Fruit fly (Drosophila melanogaster): Measurements from ENCODE around the gene Meltrin.
A peak's percentile ranks its signal among the peaks of the same experiment; 100 is the strongest.

The Meltrin gene

dm6 chr3R:14692230-14692970 lies 4.7 kb downstream of the Meltrin start (continued):
- TF ChIP-seq E2f2 (GFP tag; IDR thresholded peaks at IDR 0.05), result peak; percentile 36; the same call in 1 of the 2 replicates
- no peak for TF ChIP-seq en (GFP tag; optimal IDR thresholded peaks at IDR 0.05)
- no peak for TF ChIP-seq C15 (GFP tag; IDR thresholded peaks at IDR 0.05)
- no peak for TF ChIP-seq CG14050 (GFP tag; IDR thresholded peaks at IDR 0.05)
- TF ChIP-seq CG15514 (GFP tag; optimal IDR thresholded peaks at IDR 0.05), result no peak
- TF ChIP-seq zfh1 (GFP tag; IDR thresholded peaks at IDR 0.05), result peak; percentile 91
- no peak for TF ChIP-seq Ets97D (GFP tag; optimal IDR thresholded peaks at IDR 0.05)
- no peak for TF ChIP-seq bowl (GFP tag; IDR thresholded peaks at IDR 0.05)
- TF ChIP-seq lmd (GFP tag; IDR thresholded peaks at IDR 0.05), result peak; percentile 61; the same call in 1 of the 2 replicates
- no peak for TF ChIP-seq Hr39 (optimal IDR thresholded peaks at IDR 0.05)
- TF ChIP-seq CG11696 (GFP tag; IDR thresholded peaks at IDR 0.05), result no peak
- no peak for TF ChIP-seq Opbp (GFP tag; IDR thresholded peaks at IDR 0.05; ENCODE audit: partially characterized antibody)
- TF ChIP-seq Optix (GFP tag; IDR thresholded peaks at IDR 0.05), result peak; percentile 70; the same call in 1 of the 3 replicates
- TF ChIP-seq CG2678 (tag; optimal IDR thresholded peaks at IDR 0.05), result peak; percentile 71
- TF ChIP-seq Ssrp (tag; optimal IDR thresholded peaks at IDR 0.05), result peak; percentile 73
- peak; percentile 29 for TF ChIP-seq CG8359 (GFP tag; optimal IDR thresholded peaks at IDR 0.05; ENCODE audit: borderline replicate concordance)
- no peak for TF ChIP-seq sna (GFP tag; IDR thresholded peaks at IDR 0.05; ENCODE audit: partially characterized antibody)
- TF ChIP-seq D19B (GFP tag; optimal IDR thresholded peaks at IDR 0.05), result no peak
- TF ChIP-seq CG13296 (GFP tag; optimal IDR thresholded peaks at IDR 0.05), result no peak
- TF ChIP-seq wek (GFP tag; optimal IDR thresholded peaks at IDR 0.05), result peak; percentile 29
- TF ChIP-seq CG4707 (GFP tag; optimal IDR thresholded peaks at IDR 0.05), result peak; percentile 53
- no peak for TF ChIP-seq CG16813 (GFP tag; IDR thresholded peaks at IDR 0.05; ENCODE audit: partially characterized antibody)
- TF ChIP-seq CG13894 (tag; optimal IDR thresholded peaks at IDR 0.05), result no peak
- TF ChIP-seq CG12659 (GFP tag; optimal IDR thresholded peaks at IDR 0.05), result peak; percentile 7
- TF ChIP-seq Dbx (GFP tag; IDR thresholded peaks at IDR 0.05), result no peak
- 0 out of 2 replicates have a peak, but pooled peaks have one; percentile 12 for TF ChIP-seq NFAT (GFP tag; IDR thresholded peaks at IDR 0.05)
- peak; percentile 57 for TF ChIP-seq tap (tag; optimal IDR thresholded peaks at IDR 0.05)
- peak; percentile 19; the same call in 1 of the 2 replicates for TF ChIP-seq Ravus (GFP tag; IDR thresholded peaks at IDR 0.05)
- TF ChIP-seq CG4424 (GFP tag; optimal IDR thresholded peaks at IDR 0.05), result peak; percentile 83
- no peak for TF ChIP-seq CG6765 (GFP tag; optimal IDR thresholded peaks at IDR 0.05)
- peak in 1 of 3 experiments; percentile 55 for TF ChIP-seq Stat92E (GFP tag; optimal IDR thresholded peaks at IDR 0.05)
- no peak for TF ChIP-seq exex (tag; optimal IDR thresholded peaks at IDR 0.05)
- TF ChIP-seq ATbp (GFP tag; optimal IDR thresholded peaks at IDR 0.05), result peak; percentile 74
- TF ChIP-seq CG33557 (GFP tag; optimal IDR thresholded peaks at IDR 0.05), result peak; percentile 64
- TF ChIP-seq CG7271 (tag; optimal IDR thresholded peaks at IDR 0.05), result peak; percentile 2
- no peak for TF ChIP-seq CG6175 (GFP tag; IDR thresholded peaks at IDR 0.05)
- TF ChIP-seq tll (GFP tag; optimal IDR thresholded peaks at IDR 0.05), result no peak
- no peak for TF ChIP-seq Dip3 (GFP tag; optimal IDR thresholded peaks at IDR 0.05)
- peak; percentile 71 for TF ChIP-seq row (GFP tag; IDR thresholded peaks at IDR 0.05)
- TF ChIP-seq ab (GFP tag; optimal IDR thresholded peaks at IDR 0.05), result peak; percentile 60
- peak; percentile 55 for TF ChIP-seq CG7556 (GFP tag; optimal IDR thresholded peaks at IDR 0.05)
- TF ChIP-seq CG17612 (GFP tag; IDR thresholded peaks at IDR 0.05), result no peak
- peak; percentile 28 for TF ChIP-seq bcd (GFP tag; optimal IDR thresholded peaks at IDR 0.05)
- TF ChIP-seq CoRest (tag; optimal IDR thresholded peaks at IDR 0.05), result peak; percentile 32
- no peak for TF ChIP-seq CG10147 (GFP tag; optimal IDR thresholded peaks at IDR 0.05)
- TF ChIP-seq CG9215 (GFP tag; IDR thresholded peaks at IDR 0.05), result no peak
- TF ChIP-seq Mes4 (GFP tag; optimal IDR thresholded peaks at IDR 0.05), result peak; percentile 10
- peak; percentile 50 for TF ChIP-seq shn (GFP tag; optimal IDR thresholded peaks at IDR 0.05)

Data from whole organism, embryonic.